Worm (Caenorhabditis elegans) whole organism, young adult: Measurements from ENCODE around the gene str-63.
"Not testable (repeated sequence)": the region's sequence is repeated elsewhere in the genome, so short reads cannot be mapped to it uniquely, and the experiment has no call there.

ENCODE experiments used
- B0261.1 ChIP-seq: sonication (generic microtip); optimal IDR thresholded peaks from 2 replicates; lab custom pipeline; 2016; ENCODE audit warnings: mild to moderate bottlenecking, missing genetic modification characterization, moderate library complexity, missing compliant biosample characterization
- B0336.3 ChIP-seq: fragments of 200-800 bp; sonication (Bioruptor generic); IDR thresholded peaks from 2 replicates; pipeline ENCODE4 v1.3.6; 2022; ENCODE audit warnings: missing genetic modification characterization, missing compliant biosample characterization
- F23B12.7 ChIP-seq: sonication (generic microtip); optimal IDR thresholded peaks from 2 replicates; lab custom pipeline; 2017; ENCODE audit warnings: missing genetic modification characterization, mild to moderate bottlenecking, missing compliant biosample characterization, antibody characterized with exemption, moderate library complexity; ENCODE audit not compliant: insufficient read depth
- Y79H2A.3 ChIP-seq: fragments of 200-800 bp; sonication (Bioruptor generic); conservative IDR thresholded peaks from 2 replicates; pipeline ENCODE4 v1.3.6; 2022; ENCODE audit warnings: missing genetic modification reagents, missing genetic modification characterization, missing compliant biosample characterization
- Y95B8A.8 ChIP-seq: fragments of 200-800 bp; sonication (Bioruptor generic); IDR thresholded peaks from 2 replicates; pipeline ENCODE4 v1.3.6; 2022; ENCODE audit warnings: missing genetic modification reagents, missing genetic modification characterization, missing compliant biosample characterization
- ZK185.1 ChIP-seq: sonication (generic microtip); optimal IDR thresholded peaks from 2 replicates; lab custom pipeline; 2016; ENCODE audit warnings: mild to moderate bottlenecking, missing genetic modification characterization, missing compliant biosample characterization; ENCODE audit not compliant: poor library complexity, severe bottlenecking
- ama-1 ChIP-seq, 3 experiments: fragments of 150-350 bp in 1 of 3; sonication (generic microtip) in 2 of 3; optimal IDR thresholded peaks; 2 replicates each; lab custom pipeline; 2014 to 2018; ENCODE audit warnings: missing biosample characterization in 2 of 3, missing genetic modification characterization in 2 of 3, missing genetic modification reagents in 2 of 3
- atf-7 ChIP-seq: sonication (generic microtip); optimal IDR thresholded peaks from 2 replicates; lab custom pipeline; 2017; ENCODE audit warnings: mild to moderate bottlenecking, missing genetic modification characterization, missing compliant biosample characterization
- ceh-27 ChIP-seq: fragments of 200-800 bp; sonication (Bioruptor generic); optimal IDR thresholded peaks from 2 replicates; lab custom pipeline; 2018; ENCODE audit warnings: mild to moderate bottlenecking, missing genetic modification characterization, moderate library complexity, missing compliant biosample characterization
- egrh-3 ChIP-seq: fragments of 200-800 bp; sonication (Bioruptor generic); IDR thresholded peaks from 2 replicates; pipeline ENCODE4 v1.3.6; 2022; ENCODE audit warnings: missing genetic modification reagents, missing genetic modification characterization, missing compliant biosample characterization
- ekl-4 ChIP-seq: fragments of 200-800 bp; sonication (Bioruptor generic); IDR thresholded peaks from 2 replicates; pipeline ENCODE4 v1.3.6; 2022; ENCODE audit warnings: missing genetic modification reagents, missing genetic modification characterization, missing compliant biosample characterization
- gei-17 ChIP-seq: fragments of 200-800 bp; sonication (Bioruptor generic); optimal IDR thresholded peaks from 2 replicates; lab custom pipeline; 2018; ENCODE audit warnings: mild to moderate bottlenecking, missing genetic modification characterization, missing compliant biosample characterization
- hrde-1 ChIP-seq: sonication (generic microtip); optimal IDR thresholded peaks from 2 replicates; lab custom pipeline; 2016; ENCODE audit warnings: missing genetic modification characterization, mild to moderate bottlenecking, missing compliant biosample characterization, moderate library complexity, missing genotype, missing genetic modification reagents, borderline replicate concordance
- lsy-27 ChIP-seq: sonication (generic microtip); optimal IDR thresholded peaks from 2 replicates; lab custom pipeline; 2017; ENCODE audit warnings: missing genetic modification characterization, mild to moderate bottlenecking, missing compliant biosample characterization, antibody characterized with exemption, missing genotype, borderline replicate concordance; ENCODE audit not compliant: insufficient read depth
- mxl-1 ChIP-seq: sonication (generic microtip); optimal IDR thresholded peaks from 2 replicates; lab custom pipeline; 2016; ENCODE audit warnings: missing genetic modification characterization, missing compliant biosample characterization
- nfyb-1 ChIP-seq: fragments of 200-800 bp; sonication (Bioruptor generic); IDR thresholded peaks from 2 replicates; pipeline ENCODE4 v1.3.6; 2022; ENCODE audit warnings: missing genetic modification reagents, missing genetic modification characterization, missing compliant biosample characterization
- nhr-27 ChIP-seq: fragments of 200-800 bp; sonication (Bioruptor generic); optimal IDR thresholded peaks from 2 replicates; lab custom pipeline; 2018; ENCODE audit warnings: mild to moderate bottlenecking, missing genetic modification characterization, moderate library complexity, missing compliant biosample characterization
- pbrm-1 ChIP-seq: fragments of 200-800 bp; sonication (Bioruptor generic); IDR thresholded peaks from 2 replicates; pipeline ENCODE4 v1.3.6; 2022; ENCODE audit warnings: missing genetic modification reagents, missing genetic modification characterization, missing compliant biosample characterization
- rec-8 ChIP-seq, 2 experiments: sonication (generic microtip); optimal IDR thresholded peaks; 2 replicates each; lab custom pipeline; 2016; ENCODE audit warnings: mild to moderate bottlenecking in 2 of 2, missing genetic modification characterization in 2 of 2, missing genetic modification reagents in 2 of 2, missing genotype in 2 of 2, missing biosample characterization in 1 of 2, missing compliant biosample characterization in 1 of 2, moderate library complexity in 1 of 2
- repo-1 ChIP-seq: sonication (generic microtip); optimal IDR thresholded peaks from 2 replicates; lab custom pipeline; 2017; ENCODE audit warnings: mild to moderate bottlenecking, missing genetic modification characterization, missing compliant biosample characterization
- snpc-1.3 ChIP-seq: sonication (generic microtip); optimal IDR thresholded peaks from 2 replicates; lab custom pipeline; 2017; ENCODE audit warnings: missing genetic modification characterization, mild to moderate bottlenecking, missing compliant biosample characterization, antibody characterized with exemption, moderate library complexity, missing genotype, missing genetic modification reagents; ENCODE audit not compliant: insufficient read depth
- ztf-6 ChIP-seq: fragments of 200-800 bp; sonication (Bioruptor generic); IDR thresholded peaks from 2 replicates; pipeline ENCODE4 v1.3.6; 2022; ENCODE audit warnings: missing genetic modification reagents, missing genetic modification characterization, missing compliant biosample characterization

Gene str-63

DNA sequence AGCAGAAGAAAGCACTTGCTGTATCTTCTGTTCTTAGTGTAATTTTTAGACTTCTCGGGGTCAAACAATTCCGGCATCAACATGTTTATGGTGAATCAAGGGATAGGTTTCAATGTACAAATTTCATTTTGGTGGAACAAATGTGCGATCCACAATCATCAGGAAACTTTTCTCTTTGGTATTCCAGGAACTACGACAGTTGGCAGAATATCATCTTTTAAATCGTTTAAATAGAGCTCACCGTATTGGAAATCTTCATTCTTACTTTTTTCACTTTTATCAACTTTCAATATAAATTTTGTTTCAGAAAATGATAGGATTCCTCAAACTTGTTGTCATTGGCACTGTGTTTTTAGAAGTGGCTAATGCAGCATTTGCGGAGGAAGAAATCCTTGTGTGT is 45.4 kb downstream of the str-63 start, which contains the start of gene T20D4.12:
Gene T20D4.12 (plus strand): TSS at position 301 of the 400 bp plus-strand sequence.
- TF ChIP-seq ekl-4 (GFP tag; lab: Robert Waterston, UW); gei-17 (GFP tag; lab: Kevin White, UChicago); B0261.1 (tag; lab: Kevin White, UChicago): not testable (repeated sequence)
- TF ChIP-seq, all 124 proteins: peak for 0; not testable (repeated sequence) for 124

DNA sequence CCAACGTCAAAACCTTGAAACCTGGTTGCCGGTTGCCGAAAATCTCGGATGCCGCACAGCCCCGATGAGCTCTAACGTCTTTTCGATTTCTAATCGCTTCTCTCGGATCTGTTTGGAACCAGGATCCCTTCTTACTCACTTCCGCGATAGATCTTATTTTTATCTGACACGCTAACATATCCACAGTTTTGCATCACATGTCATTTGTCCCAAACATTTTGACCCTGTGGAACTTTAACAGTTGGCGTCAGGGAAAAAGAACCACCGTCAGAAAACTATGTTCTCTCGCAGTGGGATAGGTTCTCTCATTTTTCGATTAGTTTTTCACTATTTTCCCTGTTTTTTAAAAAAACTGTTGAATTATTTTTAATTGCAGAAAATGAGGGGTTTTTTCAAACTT is 46.9 kb downstream of the str-63 start, which contains the start of gene T20D4.11:
Gene T20D4.11 (plus strand): TSS at position 377 of the 400 bp plus-strand sequence.
- TF ChIP-seq nhr-27 (tag; lab: Kevin White, UChicago) (no peak), ZK185.1 (no peak), ztf-6 (GFP tag; lab: Robert Waterston, UW) (no peak), F23B12.7 (tag; lab: Kevin White, UChicago) (no peak), pbrm-1 (GFP tag; lab: Robert Waterston, UW) (no peak), rec-8 (tag; optimal IDR thresholded peaks at IDR 0.05; lab: Kevin White, UChicago) (no peak), egrh-3 (GFP tag; lab: Robert Waterston, UW) (no peak), ceh-27 (no peak), hrde-1 (tag; lab: Kevin White, UChicago) (no peak), nfyb-1 (GFP tag; lab: Robert Waterston, UW) (no peak), Y95B8A.8 (GFP tag; lab: Robert Waterston, UW) (no peak), atf-7 (tag; lab: Kevin White, UChicago) (no peak), Y79H2A.3 (GFP tag; lab: Robert Waterston, UW) (no peak), B0336.3 (GFP tag; lab: Robert Waterston, UW) (no peak), repo-1 (tag; lab: Kevin White, UChicago) (no peak), snpc-1.3 (tag; lab: Kevin White, UChicago) (no peak)

DNA sequence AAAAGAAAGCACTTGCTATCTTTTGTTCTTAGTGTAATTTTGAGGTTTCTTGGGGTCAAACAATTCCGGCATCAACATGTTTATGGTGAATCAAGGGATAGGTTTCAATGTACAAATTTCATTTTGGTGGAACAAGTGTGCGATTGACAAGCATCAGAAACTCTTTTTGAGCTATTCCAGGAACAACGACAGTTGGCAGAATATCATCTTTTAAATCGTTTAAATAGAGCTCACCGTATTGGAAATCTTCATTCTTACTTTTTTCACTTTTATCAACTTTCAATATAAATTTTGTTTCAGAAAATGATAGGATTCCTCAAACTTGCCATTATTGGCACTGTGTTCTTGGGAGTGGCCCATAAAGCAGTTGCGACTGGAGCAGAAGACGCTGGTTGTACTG is 48.6 kb downstream of the str-63 start, which contains the start of gene T20D4.10:
Gene T20D4.10 (plus strand): TSS at position 301 of the 400 bp plus-strand sequence.
- TF ChIP-seq mxl-1 (tag; lab: Kevin White, UChicago); ama-1 (optimal IDR thresholded peaks at IDR 0.05; lab: Kevin White, UChicago); ama-1 (GFP tag; optimal IDR thresholded peaks at IDR 0.05; lab: Kevin White, UChicago); lsy-27: not testable (repeated sequence)
